Fruit fly (Drosophila melanogaster): ENCODE measurements around the gene Nf-YB.

Nf-YB gene

DNA sequence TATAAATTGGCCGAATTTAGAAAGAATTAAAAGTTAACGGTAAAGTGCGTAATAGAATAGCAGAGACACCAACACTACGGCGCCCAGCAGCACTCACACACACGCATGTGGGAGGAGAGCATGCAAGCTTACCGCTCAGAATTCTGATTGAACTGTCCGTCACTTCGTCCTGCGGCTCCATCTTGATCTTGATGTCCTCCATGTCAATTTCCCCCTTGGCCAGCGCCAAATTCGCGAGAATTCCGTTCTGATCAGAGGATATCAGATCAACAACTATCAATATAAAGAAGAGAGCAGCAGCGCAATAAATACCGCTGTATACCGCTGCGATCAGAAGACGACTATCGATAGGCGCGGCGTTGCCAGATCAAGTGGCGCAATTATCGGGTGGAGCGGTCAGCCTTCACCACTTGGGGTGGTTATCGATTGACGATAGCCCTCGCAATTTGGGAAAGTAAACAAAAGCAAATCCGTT lies at the start of gene Nf-YB, which contains the start of gene CG10462:
Gene Nf-YB, plus strand, starts transcription at position 410 of the 475 bp plus-strand sequence.
Gene CG10462, minus strand, starts transcription at position 346 of the 475 bp plus-strand sequence.
- no peak for TF ChIP-seq Myc (optimal IDR thresholded peaks at IDR 0.05)
- TF ChIP-seq ttk (optimal IDR thresholded peaks at IDR 0.05), result no peak
- TF ChIP-seq psq (optimal IDR thresholded peaks at IDR 0.05), result no peak
- TF ChIP-seq Sin3A (optimal IDR thresholded peaks at IDR 0.05), result no peak
- no peak for TF ChIP-seq insv (optimal IDR thresholded peaks at IDR 0.05)
- no peak for TF ChIP-seq h (optimal IDR thresholded peaks at IDR 0.05)

dm6 chr2L:19700868-19701267 lies 35.0 kb upstream of the Nf-YB start, which contains the start of gene scw:
scw (minus strand) TSS chr2L:19700968.
- TF ChIP-seq psq (optimal IDR thresholded peaks at IDR 0.05), result no peak
- no peak for TF ChIP-seq h (optimal IDR thresholded peaks at IDR 0.05)
- no peak for TF ChIP-seq Sin3A (optimal IDR thresholded peaks at IDR 0.05)
- no peak for TF ChIP-seq ttk (optimal IDR thresholded peaks at IDR 0.05)
- no peak for TF ChIP-seq Myc (optimal IDR thresholded peaks at IDR 0.05)
- no peak for TF ChIP-seq insv (optimal IDR thresholded peaks at IDR 0.05)

DNA sequence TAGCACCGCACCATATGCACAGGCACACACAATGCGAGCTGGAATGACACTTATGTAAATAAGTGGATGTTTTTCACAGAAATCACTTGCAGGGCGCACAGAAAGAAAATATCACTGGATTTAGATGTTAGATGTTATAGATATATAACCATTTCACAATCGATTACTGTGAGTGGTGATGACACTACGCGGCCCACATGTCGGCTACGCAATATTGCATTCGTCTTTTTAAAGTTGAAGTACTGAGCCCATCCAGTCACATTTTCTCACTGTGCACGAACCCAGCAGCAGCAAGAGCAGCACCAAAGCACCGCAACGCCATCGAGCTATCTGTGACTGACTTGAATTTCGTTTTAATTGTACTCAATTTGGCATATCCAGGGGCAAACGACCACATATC lies 13.3 kb upstream of the Nf-YB start:
- TF ChIP-seq insv (optimal IDR thresholded peaks at IDR 0.05), result no peak
- no peak for TF ChIP-seq h (optimal IDR thresholded peaks at IDR 0.05)
- no peak for TF ChIP-seq psq (optimal IDR thresholded peaks at IDR 0.05)
- TF ChIP-seq ttk (optimal IDR thresholded peaks at IDR 0.05), result no peak
- no peak for TF ChIP-seq Sin3A (optimal IDR thresholded peaks at IDR 0.05)
- TF ChIP-seq Myc (optimal IDR thresholded peaks at IDR 0.05), result no peak

dm6 chr2L:19750571-19750970 lies 14.7 kb downstream of the Nf-YB start:
- no peak for TF ChIP-seq psq (optimal IDR thresholded peaks at IDR 0.05)
- no peak for TF ChIP-seq insv (optimal IDR thresholded peaks at IDR 0.05)
- TF ChIP-seq Myc (optimal IDR thresholded peaks at IDR 0.05), result no peak
- TF ChIP-seq h (optimal IDR thresholded peaks at IDR 0.05), result no peak
- no peak for TF ChIP-seq ttk (optimal IDR thresholded peaks at IDR 0.05)

- TF ChIP-seq psq (optimal IDR thresholded peaks at IDR 0.05), result no peak
- TF ChIP-seq Sin3A (optimal IDR thresholded peaks at IDR 0.05), result no peak
- TF ChIP-seq h (optimal IDR thresholded peaks at IDR 0.05), result no peak
- no peak for TF ChIP-seq Myc (optimal IDR thresholded peaks at IDR 0.05)
- no peak for TF ChIP-seq insv (optimal IDR thresholded peaks at IDR 0.05)
- no peak for TF ChIP-seq ttk (optimal IDR thresholded peaks at IDR 0.05)
These were observed 19.2 kb downstream of the Nf-YB start for dm6 chr2L:19755015-19755414.

dm6 chr2L:19756040-19756439 lies 20.2 kb downstream of the Nf-YB start:
- no peak for TF ChIP-seq Myc (optimal IDR thresholded peaks at IDR 0.05)
- no peak for TF ChIP-seq h (optimal IDR thresholded peaks at IDR 0.05)
- no peak for TF ChIP-seq insv (optimal IDR thresholded peaks at IDR 0.05)
- TF ChIP-seq psq (optimal IDR thresholded peaks at IDR 0.05), result no peak

DNA sequence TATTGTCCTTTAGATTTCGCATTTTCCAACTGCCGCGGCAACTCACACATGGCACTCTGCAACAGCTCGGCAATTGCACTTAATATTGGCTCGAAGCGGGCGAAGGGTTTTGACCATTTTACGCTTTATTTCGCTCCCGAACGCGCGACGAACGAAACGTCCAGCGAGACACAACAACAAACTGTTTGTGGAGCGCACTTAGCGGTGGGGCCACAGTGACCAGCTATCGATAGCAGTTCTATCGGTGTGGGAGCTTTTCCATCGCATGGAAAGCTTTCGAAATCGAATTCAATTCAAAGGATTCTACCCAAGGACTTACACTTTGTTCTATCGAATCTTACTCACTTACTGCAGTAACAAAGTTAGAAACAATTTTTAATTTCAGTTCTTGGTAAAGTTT lies 20.9 kb downstream of the Nf-YB start, which contains the start of gene CG10631:
Gene CG10631, minus strand, starts transcription at position 189 of the 400 bp plus-strand sequence.
- TF ChIP-seq Sin3A (optimal IDR thresholded peaks at IDR 0.05) (no peak), Myc (optimal IDR thresholded peaks at IDR 0.05) (no peak), h (optimal IDR thresholded peaks at IDR 0.05) (no peak), psq (optimal IDR thresholded peaks at IDR 0.05) (no peak), insv (optimal IDR thresholded peaks at IDR 0.05) (no peak), ttk (optimal IDR thresholded peaks at IDR 0.05) (no peak)

DNA sequence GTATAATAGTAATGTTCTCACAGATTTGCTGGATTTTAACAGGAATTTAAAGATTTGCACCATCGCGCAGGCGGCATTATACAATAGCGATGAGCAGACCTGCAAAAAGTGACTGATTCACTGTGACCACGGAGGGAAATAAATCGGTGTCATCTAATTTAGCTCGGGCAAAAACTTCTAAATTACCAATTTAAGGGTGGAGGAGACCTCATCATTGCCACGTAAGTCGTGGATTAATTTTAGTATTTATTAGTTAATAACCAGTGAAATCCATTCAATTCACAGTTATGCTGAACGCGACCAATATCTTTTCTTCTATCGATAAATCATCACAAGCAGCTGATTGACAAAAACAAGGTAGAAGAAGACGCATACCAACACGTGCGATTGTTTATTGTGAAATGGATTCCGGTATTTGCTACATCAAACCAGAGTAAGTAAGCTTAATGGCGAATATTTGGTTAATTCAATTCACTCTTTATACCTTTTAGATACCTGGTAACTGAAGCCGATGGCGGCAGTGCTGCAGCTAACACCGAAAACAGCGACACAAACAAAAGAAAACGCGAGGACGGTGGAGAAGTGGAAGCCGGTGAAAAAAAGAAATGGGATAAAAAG lies 22.8 kb downstream of the Nf-YB start, which contains the start of the genes CG10628 and Dus3:
Gene CG10628, minus strand, starts transcription at position 105 of the 618 bp plus-strand sequence.
Gene Dus3, plus strand, starts transcription at position 369 of the 618 bp plus-strand sequence.
- TF ChIP-seq Myc (optimal IDR thresholded peaks at IDR 0.05) (no peak), h (optimal IDR thresholded peaks at IDR 0.05) (no peak), psq (optimal IDR thresholded peaks at IDR 0.05) (no peak), insv (optimal IDR thresholded peaks at IDR 0.05) (no peak), ttk (optimal IDR thresholded peaks at IDR 0.05) (no peak), Sin3A (optimal IDR thresholded peaks at IDR 0.05) (no peak)

dm6 chr2L:19763446-19763772 lies 27.6 kb downstream of the Nf-YB start:
- TF ChIP-seq ttk (optimal IDR thresholded peaks at IDR 0.05), result no peak
- TF ChIP-seq Myc (optimal IDR thresholded peaks at IDR 0.05), result no peak
- no peak for TF ChIP-seq insv (optimal IDR thresholded peaks at IDR 0.05)
- TF ChIP-seq h (optimal IDR thresholded peaks at IDR 0.05), result no peak
- no peak for TF ChIP-seq Sin3A (optimal IDR thresholded peaks at IDR 0.05)
- TF ChIP-seq psq (optimal IDR thresholded peaks at IDR 0.05), result no peak

- TF ChIP-seq psq (optimal IDR thresholded peaks at IDR 0.05), result no peak
- no peak for TF ChIP-seq Myc (optimal IDR thresholded peaks at IDR 0.05)
- TF ChIP-seq h (optimal IDR thresholded peaks at IDR 0.05), result no peak
- no peak for TF ChIP-seq insv (optimal IDR thresholded peaks at IDR 0.05)
- no peak for TF ChIP-seq Sin3A (optimal IDR thresholded peaks at IDR 0.05)
- TF ChIP-seq ttk (optimal IDR thresholded peaks at IDR 0.05), result no peak
These were observed 28.1 kb downstream of the Nf-YB start, which contains the start of gene fbp for dm6 chr2L:19763773-19764580. fbp (minus strand) TSS chr2L:19764136.

dm6 chr2L:19764581-19765136 lies 28.8 kb downstream of the Nf-YB start:
- TF ChIP-seq Myc (optimal IDR thresholded peaks at IDR 0.05) (no peak), h (optimal IDR thresholded peaks at IDR 0.05) (no peak), ttk (optimal IDR thresholded peaks at IDR 0.05) (no peak), insv (optimal IDR thresholded peaks at IDR 0.05) (no peak), psq (optimal IDR thresholded peaks at IDR 0.05) (no peak), Sin3A (optimal IDR thresholded peaks at IDR 0.05) (no peak)

dm6 chr2L:19765406-19765805 lies 29.6 kb downstream of the Nf-YB start:
- no peak for TF ChIP-seq ttk (optimal IDR thresholded peaks at IDR 0.05)
- no peak for TF ChIP-seq h (optimal IDR thresholded peaks at IDR 0.05)
- no peak for TF ChIP-seq Sin3A (optimal IDR thresholded peaks at IDR 0.05)
- no peak for TF ChIP-seq Myc (optimal IDR thresholded peaks at IDR 0.05)
- no peak for TF ChIP-seq psq (optimal IDR thresholded peaks at IDR 0.05)
- no peak for TF ChIP-seq insv (optimal IDR thresholded peaks at IDR 0.05)

Measured in Kc167 (cell line).